Fruit fly (Drosophila melanogaster) whole organism: Measurements from ENCODE around the gene Nubp2.
"Not testable (repeated sequence)": the region's sequence is repeated elsewhere in the genome, so short reads cannot be mapped to it uniquely, and the experiment has no call there.

Experiments used
- CG8478 ChIP-seq: fragments of >200 bp; optimal IDR thresholded peaks from 2 replicates; lab custom pipeline; 2018; ENCODE audit warnings: inconsistent platforms
- Dll ChIP-seq: fragments of >200 bp; optimal IDR thresholded peaks from 2 replicates; lab custom pipeline; 2017
- EcR ChIP-seq, 2 experiments: fragments of >200 bp; optimal IDR thresholded peaks; 2 replicates each; lab custom pipeline; 2017; ENCODE audit warnings: missing biosample characterization in 2 of 2, missing genetic modification characterization in 2 of 2, missing genetic modification reagents in 2 of 2
- pan ChIP-seq: fragments of >200 bp; optimal IDR thresholded peaks from 2 replicates; lab custom pipeline; 2017
- psq ChIP-seq: fragments of >200 bp; optimal IDR thresholded peaks from 2 replicates; lab custom pipeline; 2017
- usp ChIP-seq: fragments of >200 bp; optimal IDR thresholded peaks from 2 replicates; lab custom pipeline; 2017; ENCODE audit warnings: missing biosample characterization, missing genetic modification characterization, mixed read lengths

The Nubp2 gene

DNA sequence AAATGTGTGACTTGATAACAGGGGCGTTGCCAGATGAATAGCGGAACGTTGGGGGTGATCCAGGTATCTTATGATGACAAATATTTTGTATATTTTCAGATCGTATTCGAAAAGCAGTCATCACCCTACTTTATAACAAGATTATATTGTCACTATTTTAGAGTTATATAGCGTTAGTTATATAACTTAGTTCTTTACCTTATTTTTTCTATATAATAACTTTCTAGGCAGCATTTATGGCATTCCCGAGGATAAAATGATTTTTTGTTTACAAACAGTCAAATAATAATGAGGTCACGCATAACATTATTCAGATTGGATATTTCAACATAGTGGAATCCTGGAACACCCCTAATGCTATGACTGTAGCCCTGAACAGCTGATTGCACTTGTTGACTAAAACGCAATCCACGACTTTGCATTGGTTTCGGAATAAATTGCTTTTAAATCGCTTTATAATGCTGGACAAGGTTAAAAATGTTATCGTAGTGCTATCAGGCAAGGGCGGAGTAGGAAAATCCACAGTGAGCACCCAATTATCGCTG lies at the start of gene Nubp2:
TSS of gene Nubp2 (plus strand) at position 381 of the 545 bp plus-strand sequence.
- TF ChIP-seq CG8478 (no peak), Dll (no peak), pan (lab: Kevin White, UChicago) (no peak), EcR (GFP tag; optimal IDR thresholded peaks at IDR 0.05; lab: Kevin White, UChicago) (no peak), psq (no peak), usp (no peak)

DNA sequence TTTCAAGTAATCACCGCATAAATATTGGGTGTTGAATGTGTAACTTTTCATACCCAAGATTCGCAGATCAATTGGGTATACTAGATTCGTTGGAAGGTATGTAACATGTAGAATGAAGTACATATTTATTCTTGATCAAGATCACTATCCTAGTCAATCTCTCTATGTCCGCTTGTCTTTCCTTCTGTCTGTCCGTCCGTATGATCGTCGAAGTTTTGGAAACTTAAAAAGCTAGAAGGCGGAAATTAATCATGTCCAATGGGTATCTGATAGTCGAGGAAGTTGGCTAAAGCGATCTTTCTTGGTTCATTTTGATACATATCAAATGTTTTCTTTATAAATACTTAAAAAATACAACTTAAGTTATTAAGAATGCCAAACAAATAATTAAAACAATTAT lies 38.7 kb upstream of the Nubp2 start:
- TF ChIP-seq pan (lab: Kevin White, UChicago) (peak; percentile 34), Dll (no peak), EcR (GFP tag; optimal IDR thresholded peaks at IDR 0.05; lab: Kevin White, UChicago) (no peak), CG8478 (no peak), psq (no peak)

DNA sequence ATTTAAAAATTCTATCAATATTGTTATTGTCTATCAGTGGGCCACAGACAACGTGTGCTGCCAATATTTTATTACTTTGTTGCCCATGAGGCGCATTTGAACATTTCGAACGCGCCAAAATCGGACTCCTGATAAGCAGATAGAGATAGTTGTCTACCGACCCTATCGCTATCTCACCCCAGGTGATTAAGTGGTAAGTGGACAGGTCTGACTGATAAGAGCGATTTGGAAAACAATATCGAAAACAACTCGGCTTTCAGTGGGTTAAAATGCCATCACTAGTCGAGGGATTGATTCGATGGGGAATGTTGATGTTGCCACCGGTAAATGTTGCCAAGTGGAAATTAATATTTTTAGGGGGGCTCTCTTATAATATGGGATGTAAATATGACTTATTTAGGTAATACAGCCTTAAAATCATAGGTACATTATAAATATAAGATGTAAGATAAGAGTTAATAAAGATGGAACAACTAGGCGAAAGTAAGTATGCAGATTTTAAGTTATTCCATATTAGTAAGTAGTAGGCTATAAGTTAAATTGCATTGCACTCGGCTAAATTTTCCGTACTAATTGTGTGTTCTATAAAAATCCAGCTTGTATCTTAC lies 34.7 kb upstream of the Nubp2 start, which contains the start of gene ND-39:
TSS of gene ND-39 (plus strand) at position 558 of the 608 bp plus-strand sequence.
- no peak for TF ChIP-seq pan (lab: Kevin White, UChicago)
- no peak for TF ChIP-seq CG8478
- TF ChIP-seq EcR (GFP tag; optimal IDR thresholded peaks at IDR 0.05; lab: Kevin White, UChicago) = no peak
- no peak for TF ChIP-seq psq
- TF ChIP-seq Dll = no peak
- no peak for TF ChIP-seq usp

DNA sequence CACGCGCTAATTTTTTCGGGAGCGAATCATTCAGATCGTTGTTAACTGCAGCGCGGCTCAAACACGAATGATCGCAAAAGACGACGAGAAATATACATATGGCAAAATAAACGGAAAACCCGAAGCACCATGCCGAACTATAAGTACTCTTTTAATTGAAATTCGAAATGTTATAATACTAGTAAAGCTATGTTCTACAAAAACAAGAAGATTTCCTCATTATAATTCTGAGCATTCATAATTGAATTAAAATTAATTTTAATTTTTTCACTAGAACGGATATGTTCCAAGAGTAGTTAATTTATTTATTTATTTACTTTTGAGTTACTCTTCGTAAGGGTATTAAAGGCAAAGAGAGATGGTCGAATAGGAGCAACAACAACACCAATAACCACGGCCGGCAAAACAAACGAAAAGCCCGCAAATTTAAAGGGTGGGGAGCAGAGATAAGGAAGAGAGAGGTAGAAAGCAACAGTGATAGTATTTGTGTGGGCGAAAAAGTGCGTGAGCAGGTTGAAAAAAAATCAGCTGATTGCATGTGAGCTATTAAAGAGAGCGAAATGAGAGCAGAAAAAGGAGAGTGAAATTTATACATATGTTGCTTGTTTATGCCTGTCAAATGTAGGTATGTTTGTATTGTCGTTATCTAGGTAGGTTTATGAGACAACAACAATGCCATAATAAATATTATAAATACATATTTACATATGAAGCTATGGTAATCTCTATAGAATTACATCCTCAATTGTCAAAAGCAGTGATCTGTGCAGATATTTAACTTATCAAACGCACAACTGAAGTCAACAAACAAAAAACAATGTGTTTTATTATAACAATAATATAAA lies 32.7 kb upstream of the Nubp2 start:
- TF ChIP-seq CG8478 (no peak), pan (lab: Kevin White, UChicago) (no peak), usp (no peak), Dll (no peak), psq (no peak), EcR (GFP tag; optimal IDR thresholded peaks at IDR 0.05; lab: Kevin White, UChicago) (no peak)

DNA sequence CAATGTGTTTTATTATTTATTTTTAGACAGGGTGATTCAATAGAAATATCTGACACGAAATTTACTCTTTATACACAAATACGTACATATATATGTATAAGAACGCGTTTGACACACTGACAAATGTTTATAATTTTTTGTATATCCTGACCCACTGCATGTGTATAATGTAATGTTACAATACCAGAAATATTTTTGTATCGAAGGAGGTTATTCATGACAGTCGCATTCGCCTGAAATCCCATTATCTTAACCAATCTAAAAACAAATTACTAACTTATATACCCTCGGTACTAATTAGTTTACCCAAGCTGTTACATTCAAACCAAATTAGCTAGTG lies 32.1 kb upstream of the Nubp2 start:
- no peak for TF ChIP-seq psq
- TF ChIP-seq CG8478 = no peak
- no peak for TF ChIP-seq pan (lab: Kevin White, UChicago)
- TF ChIP-seq EcR (GFP tag; optimal IDR thresholded peaks at IDR 0.05; lab: Kevin White, UChicago) = no peak

DNA sequence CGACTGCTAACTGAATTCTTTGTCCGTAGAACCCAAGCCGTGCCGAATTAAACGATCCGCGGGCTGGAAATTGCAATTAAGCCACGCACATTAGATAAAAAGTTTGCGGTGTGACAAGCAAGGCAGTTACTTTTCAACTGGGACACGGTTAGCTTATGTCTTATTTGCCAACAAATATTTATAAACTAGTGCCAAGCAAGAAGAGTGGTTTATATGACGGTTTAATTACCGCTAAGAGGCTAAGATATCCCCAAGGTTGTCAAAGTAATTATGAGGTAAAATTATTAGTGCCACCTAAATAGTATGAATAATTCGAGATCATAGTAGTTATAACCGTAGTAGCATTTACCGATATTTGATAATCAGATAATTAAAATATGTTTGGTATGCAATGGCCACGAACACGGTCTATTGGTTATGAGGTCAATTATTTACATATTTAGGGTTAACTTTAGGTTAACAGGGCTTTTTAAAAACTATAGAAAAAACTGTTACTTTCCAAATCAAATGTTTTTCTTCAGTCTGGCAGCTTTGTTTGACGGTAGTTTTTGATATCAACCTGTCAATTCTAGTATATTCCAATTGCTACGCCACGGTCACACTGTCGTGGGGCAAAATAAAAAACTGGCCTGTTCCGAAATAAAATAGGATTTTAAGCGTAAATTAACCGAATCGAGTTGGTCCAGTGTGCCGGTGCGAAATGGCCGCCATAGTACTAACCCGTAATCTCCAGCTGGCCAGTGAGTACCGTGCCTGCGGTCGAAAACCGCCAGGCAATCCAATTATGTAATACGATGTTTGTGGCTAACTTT lies 31.4 kb upstream of the Nubp2 start, which contains the start of gene ZnT77C:
TSS of gene ZnT77C (minus strand) at position 142 of the 812 bp plus-strand sequence.
- no peak for TF ChIP-seq psq
- no peak for TF ChIP-seq usp
- no peak for TF ChIP-seq EcR (GFP tag; optimal IDR thresholded peaks at IDR 0.05; lab: Kevin White, UChicago)
- no peak for TF ChIP-seq Dll
- TF ChIP-seq CG8478 = no peak

DNA sequence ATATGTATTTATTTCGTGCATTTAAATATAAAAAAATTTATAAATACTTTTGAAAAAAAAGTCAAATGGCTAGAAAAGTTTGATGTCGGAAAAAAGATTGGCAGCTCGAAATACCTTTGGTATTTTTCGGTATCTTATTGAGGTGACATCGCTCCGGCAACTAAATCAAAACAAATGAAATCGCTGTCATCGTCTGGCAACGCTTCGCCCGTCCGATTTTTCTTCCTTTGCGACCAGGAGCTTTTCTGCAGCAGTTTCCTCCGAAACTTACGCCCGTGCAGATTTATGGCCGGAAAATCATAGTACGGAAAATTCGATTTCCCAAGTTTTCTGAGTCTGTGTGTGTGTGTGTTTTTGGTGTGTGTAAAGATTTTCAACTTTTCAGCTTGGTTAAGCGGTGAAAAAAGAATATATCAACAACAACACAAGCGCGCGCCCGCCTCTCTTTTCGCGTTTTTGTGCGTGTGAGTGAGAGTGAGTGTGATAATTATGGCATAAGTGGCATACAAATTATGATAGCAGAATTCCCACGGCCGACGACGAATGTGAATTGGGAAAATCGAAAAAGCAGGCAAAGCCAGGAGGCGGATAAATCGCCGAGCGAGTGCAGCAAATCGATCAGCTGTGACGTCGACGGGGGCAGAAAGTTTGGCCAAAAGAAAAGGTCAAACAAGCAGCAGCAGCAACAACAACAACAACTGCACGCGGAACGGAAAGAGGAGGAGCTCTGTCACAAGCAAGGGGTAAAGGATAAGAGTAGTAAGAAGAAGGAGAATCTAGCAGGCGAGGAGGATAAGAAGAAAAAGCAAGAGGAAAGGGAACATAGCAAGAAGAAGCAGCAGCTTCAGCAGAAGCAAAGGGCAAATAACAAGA lies 29.0 kb upstream of the Nubp2 start, which contains the start of gene CG32425:
TSS of gene CG32425 (plus strand) at position 200 of the 873 bp plus-strand sequence.
- TF ChIP-seq usp (no peak), pan (lab: Kevin White, UChicago) (no peak), psq (no peak), Dll (no peak), EcR (GFP tag; optimal IDR thresholded peaks at IDR 0.05; lab: Kevin White, UChicago) (no peak), CG8478 (no peak)

DNA sequence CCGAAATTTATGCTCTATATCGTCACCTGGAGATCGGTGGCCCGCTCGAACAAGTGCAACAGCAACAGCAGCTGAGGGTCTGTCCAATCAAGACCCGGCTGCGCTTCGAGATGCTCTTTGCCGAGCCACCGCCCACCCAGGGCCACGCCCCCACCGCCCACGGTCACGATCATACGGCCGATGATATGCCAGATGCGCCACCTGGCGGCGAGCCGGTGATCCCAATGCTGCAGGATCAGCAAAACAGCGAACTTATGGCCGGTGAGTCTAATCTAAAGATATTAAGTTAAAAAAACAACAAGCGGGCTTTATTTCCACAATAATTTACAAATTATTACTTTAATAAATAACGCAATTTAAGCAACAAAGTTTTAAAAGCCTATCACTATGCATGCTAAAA lies 28.2 kb upstream of the Nubp2 start:
- no peak for TF ChIP-seq CG8478
- no peak for TF ChIP-seq usp
- no peak for TF ChIP-seq Dll
- no peak for TF ChIP-seq EcR (GFP tag; optimal IDR thresholded peaks at IDR 0.05; lab: Kevin White, UChicago)
- TF ChIP-seq psq = no peak
- TF ChIP-seq pan (lab: Kevin White, UChicago) = no peak

DNA sequence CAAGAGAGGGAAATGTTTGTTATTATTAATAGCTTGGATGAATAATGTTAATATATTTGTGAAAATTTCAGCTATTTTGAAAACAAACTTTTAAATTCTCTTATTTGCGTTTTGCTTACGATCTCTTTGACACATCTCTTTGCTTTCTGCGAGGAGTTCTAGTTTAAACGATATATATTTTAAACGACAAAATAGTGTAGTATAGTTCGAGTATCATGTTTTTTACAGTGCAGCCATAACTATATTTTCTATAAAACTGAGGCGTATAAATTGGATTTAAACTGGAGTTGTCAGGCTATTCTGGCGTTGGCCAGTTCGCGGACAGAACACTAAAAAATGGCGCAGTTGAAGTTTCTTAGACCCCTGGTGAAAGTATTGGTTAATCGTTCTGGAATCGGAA lies 26.8 kb upstream of the Nubp2 start, which contains the start of gene CG18281:
TSS of gene CG18281 (plus strand) at position 301 of the 400 bp plus-strand sequence.
- TF ChIP-seq pan (lab: Kevin White, UChicago); CG8478; EcR (GFP tag; optimal IDR thresholded peaks at IDR 0.05; lab: Kevin White, UChicago): not testable (repeated sequence)

dm6 chr3L:20503256-20503655 lies 23.1 kb upstream of the Nubp2 start:
- TF ChIP-seq EcR (GFP tag; optimal IDR thresholded peaks at IDR 0.05; lab: Kevin White, UChicago) (no peak), usp (no peak), psq (no peak), pan (lab: Kevin White, UChicago) (no peak), CG8478 (no peak), Dll (no peak)

DNA sequence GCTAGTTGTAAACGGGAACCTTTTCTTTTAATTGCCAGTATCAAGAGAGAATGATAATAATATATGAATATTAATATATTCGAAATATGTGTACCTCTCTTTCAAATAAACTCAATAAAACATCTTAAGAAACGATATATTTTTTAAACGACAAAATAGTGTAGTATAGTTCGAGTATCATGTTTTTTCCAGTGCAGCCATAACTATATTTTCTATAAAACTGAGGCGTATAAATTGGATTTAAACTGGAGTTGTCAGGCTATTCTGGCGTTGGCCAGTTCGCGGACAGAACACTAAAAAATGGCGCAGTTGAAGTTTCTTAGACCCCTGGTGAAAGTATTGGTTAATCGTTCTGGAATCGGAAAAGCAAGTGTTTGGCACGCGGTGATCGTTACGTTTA lies 22.5 kb upstream of the Nubp2 start, which contains the start of gene CG17637:
TSS of gene CG17637 (plus strand) at position 301 of the 400 bp plus-strand sequence.
- not testable (repeated sequence) for TF ChIP-seq Dll; psq; pan (lab: Kevin White, UChicago)
